Fruit fly (Drosophila melanogaster): ENCODE measurements around the gene mys.
A peak's percentile ranks its signal among the peaks of the same experiment; 100 is the strongest.

Gene mys

dm6 chrX:8112715-8113114 lies 51.3 kb downstream of the mys start (continued):
- TF ChIP-seq CG14050 (GFP tag; IDR thresholded peaks at IDR 0.05) (no peak), NFAT (GFP tag; IDR thresholded peaks at IDR 0.05) (0 out of 2 replicates have a peak, but pooled peaks have one; percentile 3), pho (GFP tag; optimal IDR thresholded peaks at IDR 0.05) (no peak), onecut (GFP tag; IDR thresholded peaks at IDR 0.05) (no peak), Med (GFP tag) (peak; percentile 53), ara (GFP tag; IDR thresholded peaks at IDR 0.05) (no peak), cas (GFP tag; IDR thresholded peaks at IDR 0.05) (no peak), CG31388 (GFP tag; optimal IDR thresholded peaks at IDR 0.05) (no peak), unpg (GFP tag; optimal IDR thresholded peaks at IDR 0.05) (peak; percentile 30), HHEX (GFP tag; optimal IDR thresholded peaks at IDR 0.05) (peak; percentile 44), Poxn (GFP tag; IDR thresholded peaks at IDR 0.05) (0 out of 2 replicates have a peak, but pooled peaks have one; percentile 11), HmgD (GFP tag; optimal IDR thresholded peaks at IDR 0.05) (no peak), da (GFP tag; optimal IDR thresholded peaks at IDR 0.05) (no peak), Rx (GFP tag; IDR thresholded peaks at IDR 0.05) (no peak), CG2889 (GFP tag; IDR thresholded peaks at IDR 0.05) (no peak), Ravus (GFP tag; IDR thresholded peaks at IDR 0.05) (no peak), Vsx1 (GFP tag; optimal IDR thresholded peaks at IDR 0.05) (no peak), aop (GFP tag; IDR thresholded peaks at IDR 0.05) (no peak), Fer2 (tag; optimal IDR thresholded peaks at IDR 0.05) (no peak), gt (GFP tag; IDR thresholded peaks at IDR 0.05) (no peak), CG9215 (GFP tag; IDR thresholded peaks at IDR 0.05) (0 out of 2 replicates have a peak, but pooled peaks have one; percentile 15), CG17829 (tag; optimal IDR thresholded peaks at IDR 0.05) (no peak), CG15479 (GFP tag; optimal IDR thresholded peaks at IDR 0.05) (no peak), az2 (GFP tag; optimal IDR thresholded peaks at IDR 0.05) (no peak), CG8290 (GFP tag; optimal IDR thresholded peaks at IDR 0.05) (no peak), CG8290 (tag; optimal IDR thresholded peaks at IDR 0.05) (peak in 1 of 2 experiments; percentile 5), Tbp (GFP tag; optimal IDR thresholded peaks at IDR 0.05) (no peak), CG11247 (GFP tag; IDR thresholded peaks at IDR 0.05) (no peak), CG5245 (GFP tag; optimal IDR thresholded peaks at IDR 0.05) (no peak), BEAF-32 (GFP tag; optimal IDR thresholded peaks at IDR 0.05) (no peak), phol (tag; optimal IDR thresholded peaks at IDR 0.05) (no peak), CG14860 (GFP tag; IDR thresholded peaks at IDR 0.05; ENCODE audit: partially characterized antibody) (no peak), Kr (GFP tag; optimal IDR thresholded peaks at IDR 0.05) (no peak), CG6683 (GFP tag; optimal IDR thresholded peaks at IDR 0.05) (no peak), HLH4C (GFP tag; IDR thresholded peaks at IDR 0.05; ENCODE audit: partially characterized antibody) (no peak), CG15514 (GFP tag; optimal IDR thresholded peaks at IDR 0.05) (peak; percentile 17), fd96Cb (tag; optimal IDR thresholded peaks at IDR 0.05) (no peak), CG10147 (GFP tag; optimal IDR thresholded peaks at IDR 0.05) (no peak), jumu (GFP tag; optimal IDR thresholded peaks at IDR 0.05) (peak; percentile 7), CG3847 (GFP tag; IDR thresholded peaks at IDR 0.05) (peak; percentile 45; the same call in 1 of the 2 replicates), Bteb2 (GFP tag; optimal IDR thresholded peaks at IDR 0.05) (no peak), CG10431 (GFP tag; optimal IDR thresholded peaks at IDR 0.05) (no peak), CG12942 (GFP tag; optimal IDR thresholded peaks at IDR 0.05) (no peak), Eip74EF (GFP tag; optimal IDR thresholded peaks at IDR 0.05) (no peak), CG3726 (GFP tag; IDR thresholded peaks at IDR 0.05) (no peak), pros (GFP tag; optimal IDR thresholded peaks at IDR 0.05) (no peak), Awh (GFP tag; IDR thresholded peaks at IDR 0.05) (no peak), nom (GFP tag; optimal IDR thresholded peaks at IDR 0.05) (no peak), Oli (tag; optimal IDR thresholded peaks at IDR 0.05) (peak; percentile 25), CG12659 (GFP tag; optimal IDR thresholded peaks at IDR 0.05) (peak; percentile 35), CG11696 (GFP tag; IDR thresholded peaks at IDR 0.05) (no peak), Hr39 (optimal IDR thresholded peaks at IDR 0.05) (no peak), br (optimal IDR thresholded peaks at IDR 0.05) (no peak)
